Fruit fly (Drosophila melanogaster) whole organism, prepupa: ENCODE results near the gene CG43181.

Source experiments
- Blimp-1 ChIP-seq: fragments of 200-800 bp; sonication (Bioruptor generic); optimal IDR thresholded peaks from 3 replicates; lab custom pipeline; 2017; ENCODE audit warnings: missing biosample characterization, missing genetic modification characterization, mild to moderate bottlenecking, moderate library complexity, missing genetic modification reagents
- CG16779 ChIP-seq: fragments of 200-800 bp; sonication (Bioruptor generic); optimal IDR thresholded peaks from 3 replicates; lab custom pipeline; 2017; ENCODE audit warnings: missing biosample characterization, mild to moderate bottlenecking, missing genetic modification characterization
- CG31627 ChIP-seq: fragments of 200-800 bp; sonication (Bioruptor generic); optimal IDR thresholded peaks from 3 replicates; lab custom pipeline; 2016; ENCODE audit warnings: missing biosample characterization, missing genetic modification characterization
- CG34406 ChIP-seq: fragments of 200-800 bp; sonication (Bioruptor generic); optimal IDR thresholded peaks from 3 replicates; lab custom pipeline; 2016; ENCODE audit warnings: missing biosample characterization, missing genetic modification characterization
- CG4318 ChIP-seq: fragments of 200-800 bp; sonication (Bioruptor generic); optimal IDR thresholded peaks from 3 replicates; lab custom pipeline; 2017; ENCODE audit warnings: missing biosample characterization, mild to moderate bottlenecking, missing genetic modification characterization
- CG6854 ChIP-seq: fragments of 200-800 bp; sonication (Bioruptor generic); optimal IDR thresholded peaks from 2 replicates; lab custom pipeline; 2017; ENCODE audit warnings: missing biosample characterization, mild to moderate bottlenecking, missing genetic modification characterization
- CG7368 ChIP-seq: fragments of 200-800 bp; sonication (Bioruptor generic); optimal IDR thresholded peaks from 3 replicates; lab custom pipeline; 2016; ENCODE audit warnings: missing biosample characterization, missing genetic modification characterization
- Ets96B ChIP-seq: fragments of 200-800 bp; optimal IDR thresholded peaks from 2 replicates; lab custom pipeline; 2019; ENCODE audit warnings: missing biosample characterization, mild to moderate bottlenecking, missing genetic modification characterization, moderate library complexity
- Gug ChIP-seq: fragments of 200-800 bp; sonication (Bioruptor generic); IDR thresholded peaks from 2 replicates; pipeline ENCODE4 v1.3.6; 2022; ENCODE audit warnings: missing biosample characterization, missing genetic modification characterization
- Lpt ChIP-seq: fragments of 200-800 bp; sonication (Bioruptor generic); optimal IDR thresholded peaks from 3 replicates; lab custom pipeline; 2016; ENCODE audit warnings: missing biosample characterization, missing genetic modification characterization
- fd59A ChIP-seq: fragments of 200-800 bp; sonication (Bioruptor generic); optimal IDR thresholded peaks from 2 replicates; lab custom pipeline; 2017; ENCODE audit warnings: missing biosample characterization, mild to moderate bottlenecking, missing genetic modification characterization, missing genetic modification reagents

dm6 chrX:311328-311727 is 39.0 kb upstream of the CG43181 start:
- TF ChIP-seq Ets96B (no peak), CG7368 (no peak), CG34406 (no peak), Blimp-1 (GFP tag; lab: Kevin White, UChicago) (no peak), Gug (GFP tag; lab: Robert Waterston, UW) (no peak), fd59A (GFP tag; lab: Kevin White, UChicago) (no peak), CG16779 (tag; lab: Kevin White, UChicago) (no peak), CG31627 (no peak), CG4318 (GFP tag; lab: Kevin White, UChicago) (peak; percentile 17), CG6854 (GFP tag; lab: Kevin White, UChicago) (no peak), Lpt (GFP tag; lab: Kevin White, UChicago) (no peak)
